Fruit fly (Drosophila melanogaster): Measurements from ENCODE around the gene CG15892.
A peak's percentile ranks its signal among the peaks of the same experiment; 100 is the strongest.

The CG15892 gene

DNA sequence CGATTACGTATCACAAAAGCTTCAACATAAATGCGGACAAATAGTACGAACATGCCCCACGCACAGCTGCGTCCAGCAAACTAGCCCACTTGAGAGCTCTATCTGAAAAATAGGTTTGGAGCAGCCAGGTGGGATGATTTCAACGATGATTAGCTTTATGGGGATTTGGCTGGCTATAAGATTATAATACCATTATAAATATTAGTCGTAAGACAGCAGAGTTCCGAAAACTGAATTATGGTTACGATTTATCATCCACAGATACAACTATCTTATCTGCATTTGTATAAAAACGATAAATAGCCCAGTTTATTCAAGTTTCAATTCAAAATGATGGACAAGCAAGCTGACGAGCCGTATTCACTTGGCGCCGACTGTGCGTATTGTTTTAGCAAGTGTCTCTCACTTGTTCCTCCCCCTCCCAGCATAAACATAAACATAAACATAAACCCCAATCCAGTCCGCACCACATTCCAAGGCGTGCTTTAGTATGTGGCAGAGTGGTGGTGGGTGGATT is 30.5 kb downstream of the CG15892 start (continued):
- TF ChIP-seq CG8119 (GFP tag; IDR thresholded peaks at IDR 0.05): peak; percentile 64; the same call in 2 of the 3 replicates
- no peak for TF ChIP-seq vri (GFP tag; optimal IDR thresholded peaks at IDR 0.05)
- TF ChIP-seq acj6 (GFP tag; optimal IDR thresholded peaks at IDR 0.05): peak; percentile 21
- peak; percentile 38 for TF ChIP-seq topi (GFP tag; optimal IDR thresholded peaks at IDR 0.05)
- no peak for TF ChIP-seq Blimp-1 (GFP tag; optimal IDR thresholded peaks at IDR 0.05)
- TF ChIP-seq svp (GFP tag): peak; percentile 68
- no peak for TF ChIP-seq CG1621 (tag; optimal IDR thresholded peaks at IDR 0.05)
- TF ChIP-seq Eip93F (GFP tag; optimal IDR thresholded peaks at IDR 0.05): no peak
- TF ChIP-seq Ets96B (tag; optimal IDR thresholded peaks at IDR 0.05): peak; percentile 36
- no peak for TF ChIP-seq CG34406 (GFP tag; optimal IDR thresholded peaks at IDR 0.05)
- no peak for TF ChIP-seq CG8632 (GFP tag; optimal IDR thresholded peaks at IDR 0.05)
- TF ChIP-seq Sox14 (GFP tag; optimal IDR thresholded peaks at IDR 0.05): peak; percentile 19
- peak; percentile 17 for TF ChIP-seq lz (GFP tag; optimal IDR thresholded peaks at IDR 0.05)
- TF ChIP-seq CG16779 (tag; optimal IDR thresholded peaks at IDR 0.05): no peak
- no peak for TF ChIP-seq CG11294 (GFP tag; IDR thresholded peaks at IDR 0.05)
- TF ChIP-seq Sox15 (GFP tag; optimal IDR thresholded peaks at IDR 0.05): peak; percentile 14
- no peak for TF ChIP-seq CG7368 (GFP tag; optimal IDR thresholded peaks at IDR 0.05)
- TF ChIP-seq Ets21C (GFP tag; optimal IDR thresholded peaks at IDR 0.05): no peak
- peak; percentile 55 for TF ChIP-seq dac (GFP tag; optimal IDR thresholded peaks at IDR 0.05)
- TF ChIP-seq CG11902 (GFP tag; optimal IDR thresholded peaks at IDR 0.05): no peak
- peak; percentile 5 for TF ChIP-seq CG3032 (tag; optimal IDR thresholded peaks at IDR 0.05)
- peak; percentile 18 for TF ChIP-seq fd59A (GFP tag; optimal IDR thresholded peaks at IDR 0.05)
- no peak for TF ChIP-seq cyc (GFP tag; optimal IDR thresholded peaks at IDR 0.05)
- TF ChIP-seq CG15336 (GFP tag; IDR thresholded peaks at IDR 0.05): peak; percentile 77
- no peak for TF ChIP-seq CG6163 (GFP tag; IDR thresholded peaks at IDR 0.05)
- TF ChIP-seq fd85E (GFP tag; optimal IDR thresholded peaks at IDR 0.05): no peak
- peak; percentile 11 for TF ChIP-seq CG4318 (GFP tag; optimal IDR thresholded peaks at IDR 0.05)
- peak; percentile 19 for TF ChIP-seq CG3919 (GFP tag; optimal IDR thresholded peaks at IDR 0.05)
- TF ChIP-seq eg (GFP tag; IDR thresholded peaks at IDR 0.05): peak; percentile 53; the same call in 2 of the 3 replicates
- TF ChIP-seq Eip78C (GFP tag): peak; percentile 88
- no peak for TF ChIP-seq Hr39 (GFP tag; optimal IDR thresholded peaks at IDR 0.05)
- TF ChIP-seq fkh (GFP tag; optimal IDR thresholded peaks at IDR 0.05): peak; percentile 68
- peak; percentile 43 for TF ChIP-seq net (GFP tag; optimal IDR thresholded peaks at IDR 0.05)
- no peak for TF ChIP-seq CG31627 (GFP tag; optimal IDR thresholded peaks at IDR 0.05)

DNA sequence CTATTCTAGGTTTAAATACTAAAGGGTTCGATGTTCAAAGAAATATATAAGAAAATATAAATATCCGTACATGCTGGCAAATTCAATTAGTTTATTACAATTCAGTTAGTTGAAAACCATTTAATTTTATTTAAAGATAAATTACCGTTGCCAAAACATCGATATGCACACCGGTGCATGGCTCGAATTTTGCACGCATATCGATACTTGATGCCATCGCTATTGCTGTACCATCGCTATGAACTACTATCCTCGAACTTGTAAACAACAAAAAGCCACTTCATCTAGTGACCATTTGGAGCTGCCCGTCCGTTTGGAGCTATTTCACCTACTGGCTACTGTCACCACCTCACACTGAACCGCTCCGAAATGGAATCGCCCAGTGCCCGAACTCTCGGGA is 33.2 kb downstream of the CG15892 start, which contains the start of gene Josd:
Gene Josd (plus strand): TSS at position 270 of the 400 bp plus-strand sequence.
- no peak for TF ChIP-seq CG4318 (GFP tag; optimal IDR thresholded peaks at IDR 0.05)
- TF ChIP-seq esn (GFP tag; optimal IDR thresholded peaks at IDR 0.05): peak; percentile 30
- TF ChIP-seq CG8319 (GFP tag; optimal IDR thresholded peaks at IDR 0.05): no peak
- TF ChIP-seq CG8632 (GFP tag; optimal IDR thresholded peaks at IDR 0.05): no peak
- TF ChIP-seq OdsH (GFP tag; optimal IDR thresholded peaks at IDR 0.05): no peak
- TF ChIP-seq topi (GFP tag; optimal IDR thresholded peaks at IDR 0.05): peak; percentile 17
- no peak for TF ChIP-seq CG11762 (GFP tag; optimal IDR thresholded peaks at IDR 0.05; ENCODE audit: insufficient read depth)
- no peak for TF ChIP-seq achi (GFP tag; optimal IDR thresholded peaks at IDR 0.05)
- TF ChIP-seq vri (GFP tag; optimal IDR thresholded peaks at IDR 0.05): no peak
- TF ChIP-seq acj6 (GFP tag; optimal IDR thresholded peaks at IDR 0.05): no peak
- TF ChIP-seq salr (GFP tag; optimal IDR thresholded peaks at IDR 0.05): no peak
- no peak for TF ChIP-seq CG7368 (GFP tag; optimal IDR thresholded peaks at IDR 0.05)
- peak; percentile 47 for TF ChIP-seq Eip78C (GFP tag)
- TF ChIP-seq CG8119 (GFP tag; IDR thresholded peaks at IDR 0.05): no peak
- no peak for TF ChIP-seq CG6276 (GFP tag; optimal IDR thresholded peaks at IDR 0.05)
- TF ChIP-seq dsx (GFP tag; optimal IDR thresholded peaks at IDR 0.05; ENCODE audit: poor library complexity, severe bottlenecking): no peak
- TF ChIP-seq Ets21C (GFP tag; optimal IDR thresholded peaks at IDR 0.05): no peak
- no peak for TF ChIP-seq CG1621 (tag; optimal IDR thresholded peaks at IDR 0.05)
- no peak for TF ChIP-seq spab (GFP tag; optimal IDR thresholded peaks at IDR 0.05)
- TF ChIP-seq CG6792 (GFP tag; optimal IDR thresholded peaks at IDR 0.05): no peak
- no peak for TF ChIP-seq dac (GFP tag; optimal IDR thresholded peaks at IDR 0.05)
- no peak for TF ChIP-seq CG34406 (GFP tag; optimal IDR thresholded peaks at IDR 0.05)
- 0 out of 3 replicates have a peak, but pooled peaks have one; percentile 18 for TF ChIP-seq eg (GFP tag; IDR thresholded peaks at IDR 0.05)
- TF ChIP-seq svp (GFP tag): no peak
- no peak for TF ChIP-seq CG6854 (GFP tag; optimal IDR thresholded peaks at IDR 0.05)
- TF ChIP-seq fd85E (GFP tag; optimal IDR thresholded peaks at IDR 0.05): no peak
- TF ChIP-seq Hr38 (GFP tag; optimal IDR thresholded peaks at IDR 0.05): no peak
- TF ChIP-seq CG10631 (GFP tag; optimal IDR thresholded peaks at IDR 0.05): no peak
- no peak for TF ChIP-seq Sox15 (GFP tag; optimal IDR thresholded peaks at IDR 0.05)
- no peak for TF ChIP-seq CG3919 (GFP tag; optimal IDR thresholded peaks at IDR 0.05)
- TF ChIP-seq CG32006 (GFP tag; optimal IDR thresholded peaks at IDR 0.05): no peak
- no peak for TF ChIP-seq CG3032 (tag; optimal IDR thresholded peaks at IDR 0.05)
- no peak for TF ChIP-seq ss (GFP tag; optimal IDR thresholded peaks at IDR 0.05)
